Worm (Caenorhabditis elegans) whole organism, early embryonic: ENCODE measurements around the gene dcaf-1.

Experiments
- B0310.2 ChIP-seq: sonication (generic microtip); optimal IDR thresholded peaks from 2 replicates; lab custom pipeline; 2016; ENCODE audit warnings: mild to moderate bottlenecking, missing genetic modification characterization, missing compliant biosample characterization
- F13C5.2 ChIP-seq: sonication (generic microtip); optimal IDR thresholded peaks from 2 replicates; lab custom pipeline; 2017; ENCODE audit warnings: mild to moderate bottlenecking, missing genetic modification characterization, inconsistent platforms, missing compliant biosample characterization
- aly-1 ChIP-seq: sonication (generic microtip); optimal IDR thresholded peaks from 2 replicates; lab custom pipeline; 2016; ENCODE audit warnings: missing genetic modification characterization, missing compliant biosample characterization
- ama-1 ChIP-seq: fragments of 150-350 bp; optimal IDR thresholded peaks from 2 replicates; lab custom pipeline; 2014
- ceh-13 ChIP-seq: fragments of 200-800 bp; sonication (Bioruptor generic); optimal IDR thresholded peaks from 2 replicates; lab custom pipeline; 2018; ENCODE audit warnings: mild to moderate bottlenecking, missing genetic modification characterization, missing compliant biosample characterization
- ceh-36 ChIP-seq: sonication (generic microtip); optimal IDR thresholded peaks from 2 replicates; lab custom pipeline; 2016; ENCODE audit warnings: missing genetic modification characterization, inconsistent platforms, missing compliant biosample characterization
- ets-7 ChIP-seq: sonication (generic microtip); optimal IDR thresholded peaks from 2 replicates; lab custom pipeline; 2016; ENCODE audit warnings: missing genotype, missing genetic modification characterization, missing compliant biosample characterization
- flt-1 ChIP-seq: fragments of 200-800 bp; sonication (Bioruptor generic); IDR thresholded peaks from 2 replicates; pipeline ENCODE4 v1.3.6; 2022; ENCODE audit warnings: missing genetic modification characterization, missing compliant biosample characterization
- hmbx-1 ChIP-seq: sonication (generic microtip); optimal IDR thresholded peaks from 2 replicates; lab custom pipeline; 2016; ENCODE audit warnings: mild to moderate bottlenecking, missing genetic modification characterization, missing compliant biosample characterization
- hmg-4 ChIP-seq: fragments of 200-800 bp; sonication (Bioruptor generic); optimal IDR thresholded peaks from 2 replicates; lab custom pipeline; 2018; ENCODE audit warnings: mild to moderate bottlenecking, missing genetic modification characterization, missing compliant biosample characterization
- hnd-1 ChIP-seq: sonication (generic microtip); optimal IDR thresholded peaks from 2 replicates; lab custom pipeline; 2016; ENCODE audit warnings: missing genetic modification characterization, missing compliant biosample characterization
- pes-1 ChIP-seq: fragments of 200-800 bp; sonication (Bioruptor generic); IDR thresholded peaks from 2 replicates; pipeline ENCODE4 v1.3.6; 2022; ENCODE audit warnings: missing genetic modification reagents, missing genetic modification characterization, missing compliant biosample characterization
- scrt-1 ChIP-seq: fragments of 200-800 bp; sonication (Bioruptor generic); IDR thresholded peaks from 2 replicates; pipeline ENCODE4 v1.3.6; 2022; ENCODE audit warnings: missing genetic modification characterization, missing compliant biosample characterization
- sea-1 ChIP-seq: fragments of 200-800 bp; sonication (Bioruptor generic); conservative IDR thresholded peaks from 2 replicates; pipeline ENCODE4 v1.3.6; 2022; ENCODE audit warnings: missing genetic modification characterization, missing compliant biosample characterization
- tbx-11 ChIP-seq: fragments of 200-800 bp; sonication (Bioruptor generic); IDR thresholded peaks from 2 replicates; pipeline ENCODE4 v1.3.6; 2022; ENCODE audit warnings: missing genetic modification characterization, missing compliant biosample characterization
- tbx-37 ChIP-seq: fragments of 200-800 bp; sonication (Bioruptor generic); conservative IDR thresholded peaks from 2 replicates; pipeline ENCODE4 v1.3.6; 2022; ENCODE audit warnings: missing genetic modification reagents, missing genetic modification characterization, missing compliant biosample characterization
- tra-4 ChIP-seq: sonication (generic microtip); optimal IDR thresholded peaks from 2 replicates; lab custom pipeline; 2017; ENCODE audit warnings: missing genetic modification characterization, missing compliant biosample characterization

The dcaf-1 gene

ce11 chrIV:9712782-9713181 is 6.3 kb upstream of the dcaf-1 start, which contains the start of gene K01H12.4:
K01H12.4 (plus strand) TSS chrIV:9713082.
- TF ChIP-seq sea-1 (GFP tag; lab: Robert Waterston, UW) (no peak), tbx-37 (GFP tag; lab: Robert Waterston, UW) (no peak), pes-1 (GFP tag; lab: Robert Waterston, UW) (no peak), ceh-13 (no peak), F13C5.2 (tag; lab: Kevin White, UChicago) (no peak), tra-4 (tag; lab: Kevin White, UChicago) (no peak), hmbx-1 (tag; lab: Kevin White, UChicago) (no peak), ceh-36 (tag; lab: Kevin White, UChicago) (no peak), scrt-1 (GFP tag; lab: Robert Waterston, UW) (no peak), flt-1 (no peak), hnd-1 (no peak), B0310.2 (tag; lab: Kevin White, UChicago) (no peak), ama-1 (no peak), hmg-4 (GFP tag; lab: Kevin White, UChicago) (no peak), aly-1 (no peak), ets-7 (tag; lab: Kevin White, UChicago) (no peak), tbx-11 (GFP tag; lab: Robert Waterston, UW) (no peak)

- TF ChIP-seq hnd-1 (no peak), ets-7 (tag; lab: Kevin White, UChicago) (no peak), B0310.2 (tag; lab: Kevin White, UChicago) (no peak), ama-1 (no peak), aly-1 (no peak), tra-4 (tag; lab: Kevin White, UChicago) (no peak), hmbx-1 (tag; lab: Kevin White, UChicago) (no peak), tbx-11 (GFP tag; lab: Robert Waterston, UW) (no peak), tbx-37 (GFP tag; lab: Robert Waterston, UW) (no peak), sea-1 (GFP tag; lab: Robert Waterston, UW) (no peak), pes-1 (GFP tag; lab: Robert Waterston, UW) (no peak)
Observed at ce11 chrIV:9709887-9710286, 3.4 kb upstream of the dcaf-1 start, which contains the start of gene nhr-38. nhr-38 (plus strand) TSS chrIV:9710187.

ce11 chrIV:9709205-9709604 is 2.7 kb upstream of the dcaf-1 start, which contains the start of gene ant-1.3:
ant-1.3 (minus strand) TSS chrIV:9709305.
- TF ChIP-seq tbx-11 (GFP tag; lab: Robert Waterston, UW) (no peak), ets-7 (tag; lab: Kevin White, UChicago) (no peak), F13C5.2 (tag; lab: Kevin White, UChicago) (no peak), sea-1 (GFP tag; lab: Robert Waterston, UW) (no peak), B0310.2 (tag; lab: Kevin White, UChicago) (no peak), ama-1 (no peak), aly-1 (no peak), hmg-4 (GFP tag; lab: Kevin White, UChicago) (no peak), ceh-13 (no peak), hmbx-1 (tag; lab: Kevin White, UChicago) (no peak), hnd-1 (no peak), tra-4 (tag; lab: Kevin White, UChicago) (no peak), ceh-36 (tag; lab: Kevin White, UChicago) (no peak), scrt-1 (GFP tag; lab: Robert Waterston, UW) (no peak), flt-1 (no peak), tbx-37 (GFP tag; lab: Robert Waterston, UW) (no peak), pes-1 (GFP tag; lab: Robert Waterston, UW) (no peak)

DNA sequence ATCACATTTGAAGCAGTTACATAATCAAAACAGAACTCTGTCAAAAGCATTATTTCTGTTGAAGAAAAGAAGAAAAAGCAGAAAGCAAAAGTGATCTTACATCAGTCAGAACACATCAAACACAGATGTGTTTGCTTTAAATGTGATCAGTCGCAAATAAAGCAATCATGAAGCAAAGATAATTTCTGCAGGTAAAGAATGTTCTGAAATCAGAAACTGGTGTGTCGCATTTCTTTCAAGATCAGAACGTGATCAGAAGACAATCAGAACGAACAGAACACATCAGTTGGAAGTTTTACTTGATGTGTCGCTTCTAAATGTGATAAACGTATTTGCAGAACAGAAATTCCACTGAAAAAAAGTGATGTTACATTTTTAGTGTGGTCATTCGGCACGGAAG is 7.5 kb downstream of the dcaf-1 start:
- TF ChIP-seq B0310.2 (tag; lab: Kevin White, UChicago): no peak
- no peak for TF ChIP-seq tbx-37 (GFP tag; lab: Robert Waterston, UW)
- TF ChIP-seq ceh-36 (tag; lab: Kevin White, UChicago): no peak
- no peak for TF ChIP-seq tra-4 (tag; lab: Kevin White, UChicago)
- TF ChIP-seq tbx-11 (GFP tag; lab: Robert Waterston, UW): no peak
- TF ChIP-seq hmbx-1 (tag; lab: Kevin White, UChicago): no peak
- no peak for TF ChIP-seq hmg-4 (GFP tag; lab: Kevin White, UChicago)
- no peak for TF ChIP-seq F13C5.2 (tag; lab: Kevin White, UChicago)
- TF ChIP-seq sea-1 (GFP tag; lab: Robert Waterston, UW): no peak
- no peak for TF ChIP-seq aly-1

DNA sequence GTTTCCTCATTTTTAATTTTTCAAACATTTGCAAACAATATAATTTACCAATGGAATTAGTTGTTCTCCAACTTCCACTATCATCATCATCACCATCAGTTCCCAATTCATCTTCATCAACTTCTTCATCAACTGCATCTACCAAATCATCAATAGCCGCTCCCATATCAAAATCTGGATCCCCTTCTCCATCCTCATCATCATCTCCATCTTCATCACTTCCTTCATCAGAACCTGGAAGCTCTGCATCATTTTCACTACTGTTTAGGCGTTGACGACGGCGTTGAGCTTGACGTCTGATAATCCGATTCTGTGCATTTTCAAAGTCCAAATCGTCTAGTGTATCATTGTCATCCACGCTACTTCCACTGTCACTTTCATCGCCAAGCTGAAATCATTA is 8.7 kb downstream of the dcaf-1 start:
- TF ChIP-seq hnd-1: no peak
- no peak for TF ChIP-seq ceh-36 (tag; lab: Kevin White, UChicago)
- no peak for TF ChIP-seq tbx-11 (GFP tag; lab: Robert Waterston, UW)
- no peak for TF ChIP-seq flt-1
- no peak for TF ChIP-seq scrt-1 (GFP tag; lab: Robert Waterston, UW)
- no peak for TF ChIP-seq hmg-4 (GFP tag; lab: Kevin White, UChicago)
- no peak for TF ChIP-seq aly-1

- no peak for TF ChIP-seq B0310.2 (tag; lab: Kevin White, UChicago)
- TF ChIP-seq F13C5.2 (tag; lab: Kevin White, UChicago): no peak
- TF ChIP-seq tra-4 (tag; lab: Kevin White, UChicago): no peak
- no peak for TF ChIP-seq ama-1
- TF ChIP-seq aly-1: no peak
- TF ChIP-seq sea-1 (GFP tag; lab: Robert Waterston, UW): no peak
- no peak for TF ChIP-seq hmbx-1 (tag; lab: Kevin White, UChicago)
- TF ChIP-seq flt-1: no peak
- no peak for TF ChIP-seq ceh-36 (tag; lab: Kevin White, UChicago)
- no peak for TF ChIP-seq hnd-1
- no peak for TF ChIP-seq ceh-13
- no peak for TF ChIP-seq tbx-11 (GFP tag; lab: Robert Waterston, UW)
- TF ChIP-seq scrt-1 (GFP tag; lab: Robert Waterston, UW): no peak
- no peak for TF ChIP-seq pes-1 (GFP tag; lab: Robert Waterston, UW)
- TF ChIP-seq tbx-37 (GFP tag; lab: Robert Waterston, UW): no peak
- no peak for TF ChIP-seq ets-7 (tag; lab: Kevin White, UChicago)
- no peak for TF ChIP-seq hmg-4 (GFP tag; lab: Kevin White, UChicago)
Observed at ce11 chrIV:9696513-9696912, 10.0 kb downstream of the dcaf-1 start.

- TF ChIP-seq hmg-4 (GFP tag; lab: Kevin White, UChicago) (no peak), hnd-1 (no peak), ceh-13 (no peak)
Observed at ce11 chrIV:9692874-9693273, 13.6 kb downstream of the dcaf-1 start, which contains the start of gene twk-9. twk-9 (plus strand) TSS chrIV:9693174.
